Fruit fly (Drosophila melanogaster) whole organism, embryonic: Measurements from ENCODE around the gene Cpr78Cb.

ENCODE experiments used
- ATbp ChIP-seq: fragments of 200-800 bp; sonication (Bioruptor generic); optimal IDR thresholded peaks from 2 replicates; lab custom pipeline; 2017; ENCODE audit warnings: missing biosample characterization, mild to moderate bottlenecking, missing genetic modification characterization, missing genetic modification reagents
- Antp ChIP-seq: fragments of 200-800 bp; sonication (Bioruptor generic); optimal IDR thresholded peaks from 3 replicates; lab custom pipeline; 2016; ENCODE audit warnings: missing biosample characterization, missing genetic modification characterization
- Bdp1 ChIP-seq: fragments of 200-800 bp; sonication (Bioruptor generic); optimal IDR thresholded peaks from 3 replicates; lab custom pipeline; 2016; ENCODE audit warnings: missing biosample characterization, missing genetic modification characterization
- Bteb2 ChIP-seq: fragments of 200-800 bp; sonication (Bioruptor generic); optimal IDR thresholded peaks from 2 replicates; lab custom pipeline; 2016; ENCODE audit warnings: missing biosample characterization, missing genetic modification characterization
- CG1024 ChIP-seq: fragments of 200-800 bp; sonication (Bioruptor generic); IDR thresholded peaks from 2 replicates; pipeline ENCODE4 v1.3.6; 2022; ENCODE audit warnings: missing biosample characterization, missing genetic modification characterization
- CG10274 ChIP-seq: fragments of 200-800 bp; sonication (Bioruptor generic); optimal IDR thresholded peaks from 3 replicates; lab custom pipeline; 2017; ENCODE audit warnings: missing biosample characterization, mild to moderate bottlenecking, missing genetic modification characterization
- CG13296 ChIP-seq: fragments of 200-800 bp; sonication (Bioruptor generic); optimal IDR thresholded peaks from 3 replicates; lab custom pipeline; 2018; ENCODE audit warnings: missing biosample characterization, mild to moderate bottlenecking, missing genetic modification characterization
- CG14441 ChIP-seq: fragments of 200-800 bp; sonication (Bioruptor generic); IDR thresholded peaks from 2 replicates; pipeline ENCODE4 v1.3.6; 2022; ENCODE audit warnings: missing biosample characterization, missing genetic modification characterization
- CG14965 ChIP-seq: fragments of 200-800 bp; sonication (Bioruptor generic); optimal IDR thresholded peaks from 2 replicates; lab custom pipeline; 2016; ENCODE audit warnings: missing biosample characterization, missing genetic modification characterization, borderline replicate concordance
- CG15479 ChIP-seq: fragments of 200-800 bp; sonication (Bioruptor generic); optimal IDR thresholded peaks from 3 replicates; lab custom pipeline; 2019; ENCODE audit warnings: missing biosample characterization, mild to moderate bottlenecking, missing genetic modification characterization, moderate library complexity
- CG16779 ChIP-seq: fragments of 200-800 bp; sonication (Bioruptor generic); IDR thresholded peaks from 2 replicates; pipeline ENCODE4 v1.3.6; 2022; ENCODE audit warnings: missing biosample characterization, missing genetic modification characterization
- CG17912 ChIP-seq: fragments of 200-800 bp; sonication (Bioruptor generic); optimal IDR thresholded peaks from 2 replicates; lab custom pipeline; 2018; ENCODE audit warnings: missing biosample characterization, mild to moderate bottlenecking, missing genetic modification characterization
- CG18599 ChIP-seq: fragments of 200-800 bp; sonication (Bioruptor generic); optimal IDR thresholded peaks from 3 replicates; lab custom pipeline; 2017; ENCODE audit warnings: missing biosample characterization, missing genetic modification characterization, mild to moderate bottlenecking, moderate library complexity, missing genetic modification reagents
- CG18619 ChIP-seq: fragments of 200-800 bp; sonication (Bioruptor generic); optimal IDR thresholded peaks from 3 replicates; lab custom pipeline; 2017; ENCODE audit warnings: missing biosample characterization, mild to moderate bottlenecking, missing genetic modification characterization
- CG2875 ChIP-seq: fragments of 200-800 bp; sonication (Bioruptor generic); optimal IDR thresholded peaks from 2 replicates; lab custom pipeline; 2017; ENCODE audit warnings: missing biosample characterization, mild to moderate bottlenecking, missing genetic modification characterization, missing genetic modification reagents
- CG32767 ChIP-seq: fragments of 200-800 bp; sonication (Bioruptor generic); IDR thresholded peaks from 2 replicates; pipeline ENCODE4 v1.3.6; 2022; ENCODE audit warnings: missing biosample characterization, missing genetic modification characterization
- CG4707 ChIP-seq: fragments of 200-800 bp; sonication (Bioruptor generic); optimal IDR thresholded peaks from 2 replicates; lab custom pipeline; 2018; ENCODE audit warnings: missing biosample characterization, mild to moderate bottlenecking, missing genetic modification characterization, moderate library complexity
- CG4820 ChIP-seq: fragments of 200-800 bp; sonication (Bioruptor generic); optimal IDR thresholded peaks from 3 replicates; lab custom pipeline; 2016; ENCODE audit warnings: missing biosample characterization, missing genetic modification characterization
- CG6175 ChIP-seq: fragments of 200-800 bp; sonication (Bioruptor generic); IDR thresholded peaks from 3 replicates; pipeline ENCODE4 v1.3.6; 2022; ENCODE audit warnings: missing biosample characterization, missing genetic modification characterization
- CG6272 ChIP-seq: fragments of 200-800 bp; sonication (Bioruptor generic); IDR thresholded peaks from 2 replicates; pipeline ENCODE4 v1.3.6; 2022; ENCODE audit warnings: missing biosample characterization, missing genetic modification characterization
- CG7556 ChIP-seq: fragments of 200-800 bp; sonication (Bioruptor generic); optimal IDR thresholded peaks from 2 replicates; lab custom pipeline; 2017; ENCODE audit warnings: missing biosample characterization, mild to moderate bottlenecking, missing genetic modification characterization
- CG7786 ChIP-seq: fragments of 200-800 bp; sonication (Bioruptor generic); optimal IDR thresholded peaks from 2 replicates; lab custom pipeline; 2016; ENCODE audit warnings: missing biosample characterization, missing genetic modification characterization
- Dip3 ChIP-seq: fragments of 200-800 bp; sonication (Bioruptor generic); optimal IDR thresholded peaks from 3 replicates; lab custom pipeline; 2016; ENCODE audit warnings: missing biosample characterization, missing genetic modification characterization
- Ets65A ChIP-seq: fragments of 200-800 bp; sonication (Bioruptor generic); peaks from one replicate; lab custom pipeline; 2016; ENCODE audit warnings: missing biosample characterization, missing genetic modification characterization
- Fer2 ChIP-seq: fragments of 200-800 bp; sonication (Bioruptor generic); optimal IDR thresholded peaks from 2 replicates; lab custom pipeline; 2018; ENCODE audit warnings: missing biosample characterization, mild to moderate bottlenecking, missing genetic modification characterization, moderate library complexity
- HHEX ChIP-seq: fragments of 200-800 bp; sonication (Bioruptor generic); optimal IDR thresholded peaks from 3 replicates; lab custom pipeline; 2017; ENCODE audit warnings: missing biosample characterization, mild to moderate bottlenecking, missing genetic modification characterization, missing genetic modification reagents
- MESR4 ChIP-seq: fragments of 200-800 bp; sonication (Bioruptor generic); optimal IDR thresholded peaks from 2 replicates; lab custom pipeline; 2018; ENCODE audit warnings: missing biosample characterization, mild to moderate bottlenecking, missing genetic modification characterization, moderate library complexity
- Mrtf ChIP-seq: fragments of 200-800 bp; sonication (Bioruptor generic); IDR thresholded peaks from 3 replicates; pipeline ENCODE4 v1.3.6; 2022; ENCODE audit warnings: missing biosample characterization, missing genetic modification characterization
- Myb ChIP-seq: fragments of 200-800 bp; sonication (Bioruptor generic); optimal IDR thresholded peaks from 2 replicates; lab custom pipeline; 2016; ENCODE audit warnings: missing biosample characterization, missing genetic modification characterization
- Opbp ChIP-seq: fragments of 200-800 bp; sonication (Bioruptor generic); IDR thresholded peaks from 3 replicates; pipeline ENCODE4 v1.3.6; 2022; ENCODE audit warnings: missing biosample characterization, missing genetic modification characterization; ENCODE audit not compliant: partially characterized antibody
- Pdp1 ChIP-seq, 2 experiments: fragments of 200-800 bp; sonication (Bioruptor generic); optimal IDR thresholded peaks; 3 replicates each; lab custom pipeline; 2016; ENCODE audit warnings: missing biosample characterization in 2 of 2, missing genetic modification characterization in 2 of 2, mild to moderate bottlenecking in 1 of 2, moderate library complexity in 1 of 2
- Ravus ChIP-seq: fragments of 200-800 bp; sonication (Bioruptor generic); IDR thresholded peaks from 2 replicates; pipeline ENCODE4 v1.3.6; 2022; ENCODE audit warnings: missing biosample characterization, missing genetic modification characterization
- abd-A ChIP-seq: fragments of 200-800 bp; sonication (Bioruptor generic); optimal IDR thresholded peaks from 3 replicates; lab custom pipeline; 2019; ENCODE audit warnings: missing biosample characterization, mild to moderate bottlenecking, missing genetic modification characterization, moderate library complexity
- az2 ChIP-seq: fragments of 200-800 bp; sonication (Bioruptor generic); optimal IDR thresholded peaks from 3 replicates; lab custom pipeline; 2016; ENCODE audit warnings: missing biosample characterization, missing genetic modification characterization
- bowl ChIP-seq: fragments of 200-800 bp; sonication (Bioruptor generic); IDR thresholded peaks from 2 replicates; pipeline ENCODE4 v1.3.6; 2022; ENCODE audit warnings: missing biosample characterization, missing genetic modification characterization
- chif ChIP-seq, 2 experiments: fragments of 200-800 bp; sonication (Bioruptor generic); optimal IDR thresholded peaks; 3 replicates each; lab custom pipeline; 2016; ENCODE audit warnings: missing biosample characterization in 2 of 2, missing genetic modification characterization in 2 of 2
- dysf ChIP-seq: fragments of 200-800 bp; sonication (Bioruptor generic); IDR thresholded peaks from 3 replicates; pipeline ENCODE4 v1.3.6; 2022; ENCODE audit warnings: missing biosample characterization, missing genetic modification characterization
- fu2 ChIP-seq: fragments of 200-800 bp; sonication (Bioruptor generic); optimal IDR thresholded peaks from 2 replicates; lab custom pipeline; 2016; ENCODE audit warnings: missing biosample characterization, missing genetic modification characterization
- gsb ChIP-seq: fragments of 200-800 bp; sonication (Bioruptor generic); IDR thresholded peaks from 2 replicates; pipeline ENCODE4 v1.3.6; 2022; ENCODE audit warnings: missing biosample characterization, missing genetic modification characterization
- gsb-n ChIP-seq: fragments of 200-800 bp; sonication (Bioruptor generic); optimal IDR thresholded peaks from 3 replicates; lab custom pipeline; 2018; ENCODE audit warnings: missing biosample characterization, mild to moderate bottlenecking, missing genetic modification characterization
- inv ChIP-seq: fragments of 200-800 bp; sonication (Bioruptor generic); IDR thresholded peaks from 2 replicates; pipeline ENCODE4 v1.3.6; 2022; ENCODE audit warnings: missing biosample characterization, missing genetic modification characterization; ENCODE audit not compliant: partially characterized antibody
- jigr1 ChIP-seq: fragments of 200-800 bp; sonication (Bioruptor generic); IDR thresholded peaks from 3 replicates; pipeline ENCODE4 v1.3.6; 2022; ENCODE audit warnings: missing biosample characterization, missing genetic modification characterization
- lola ChIP-seq, 3 experiments: fragments of >200 bp in 2 of 3; fragments of 200-800 bp in 1 of 3; sonication (Bioruptor generic) in 1 of 3; optimal IDR thresholded peaks; 2 replicates each; lab custom pipeline; 2017 to 2019; ENCODE audit warnings: missing biosample characterization in 3 of 3, missing genetic modification characterization in 3 of 3, mild to moderate bottlenecking in 1 of 3, moderate library complexity in 1 of 3
- nmo ChIP-seq: fragments of 200-800 bp; sonication (Bioruptor generic); optimal IDR thresholded peaks from 2 replicates; lab custom pipeline; 2018; ENCODE audit warnings: missing biosample characterization, mild to moderate bottlenecking, missing genetic modification characterization, moderate library complexity
- sens-2 ChIP-seq: fragments of 200-800 bp; sonication (Bioruptor generic); IDR thresholded peaks from 2 replicates; pipeline ENCODE4 v1.3.6; 2022; ENCODE audit warnings: missing biosample characterization, missing genetic modification characterization
- seq ChIP-seq: fragments of 200-800 bp; sonication (Bioruptor generic); IDR thresholded peaks from 2 replicates; pipeline ENCODE4 v1.3.6; 2022; ENCODE audit warnings: missing biosample characterization, missing genetic modification characterization
- slbo ChIP-seq: fragments of 200-800 bp; sonication (Bioruptor generic); IDR thresholded peaks from 2 replicates; pipeline ENCODE4 v1.3.6; 2022; ENCODE audit warnings: missing biosample characterization, missing genetic modification characterization
- trem ChIP-seq: fragments of 200-800 bp; optimal IDR thresholded peaks from 3 replicates; lab custom pipeline; 2019; ENCODE audit warnings: missing biosample characterization, mild to moderate bottlenecking, missing genetic modification characterization, moderate library complexity
- unc-4 ChIP-seq: fragments of 200-800 bp; sonication (Bioruptor generic); IDR thresholded peaks from 2 replicates; pipeline ENCODE4 v1.3.6; 2022; ENCODE audit warnings: missing biosample characterization, missing genetic modification characterization; ENCODE audit not compliant: partially characterized antibody

The Cpr78Cb gene

DNA sequence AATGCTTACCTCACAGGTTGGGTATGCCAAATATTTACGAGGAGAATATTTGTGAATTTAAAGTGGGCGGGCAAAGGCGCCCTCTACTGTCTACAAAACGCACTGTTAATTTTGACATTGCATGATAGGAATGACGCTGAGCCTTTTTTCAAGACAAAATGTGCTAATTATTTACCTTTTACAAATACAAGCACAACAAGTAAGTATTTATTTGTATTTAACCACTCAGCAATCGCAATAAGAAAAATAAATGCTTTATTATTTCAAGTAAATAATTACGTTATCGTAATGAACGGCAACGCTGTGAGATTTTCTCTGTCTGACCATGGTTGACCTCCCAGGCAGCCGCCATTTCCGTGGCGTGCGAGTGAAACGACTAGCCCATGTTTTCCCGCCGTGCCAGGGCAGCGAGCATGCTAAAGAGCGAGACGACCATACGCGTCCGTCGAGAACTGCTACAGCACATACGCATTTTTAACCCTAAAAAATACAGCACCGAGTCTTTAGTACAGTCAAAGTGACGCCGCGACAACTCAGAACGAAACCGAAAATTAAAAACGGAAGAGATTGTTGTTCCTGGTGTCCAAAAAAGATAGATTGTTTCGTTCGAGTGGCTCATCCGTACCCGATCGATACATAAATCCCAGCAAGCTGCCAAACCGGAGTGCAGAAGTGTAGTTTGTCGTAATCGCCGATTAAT, 8.5 kb upstream of the Cpr78Cb start, which contains the start of the genes CG12974 and pzg (continued):
- TF ChIP-seq trem (tag; lab: Kevin White, UChicago) (peak; percentile 71), Opbp (GFP tag; lab: Robert Waterston, UW) (peak; percentile 80), CG18619 (GFP tag; lab: Kevin White, UChicago) (peak; percentile 82), nmo (peak; percentile 94), Ets65A (GFP tag; lab: Kevin White, UChicago) (peak; percentile 99), Fer2 (tag; lab: Kevin White, UChicago) (peak; percentile 61), CG4707 (GFP tag; lab: Kevin White, UChicago) (peak; percentile 10), Dip3 (GFP tag; lab: Kevin White, UChicago) (peak; percentile 80), CG32767 (GFP tag; lab: Robert Waterston, UW) (peak; percentile 48; the same call in 1 of the 2 replicates), Bteb2 (GFP tag; lab: Kevin White, UChicago) (peak; percentile 62), CG6175 (GFP tag; lab: Robert Waterston, UW) (0 out of 3 replicates have a peak, but pooled peaks have one; percentile 6), seq (GFP tag; lab: Robert Waterston, UW) (peak; percentile 75), gsb (GFP tag; lab: Robert Waterston, UW) (peak; percentile 70), Pdp1 (GFP tag; optimal IDR thresholded peaks at IDR 0.05; lab: Kevin White, UChicago) (peak; percentile 61 to 72), MESR4 (peak; percentile 82), chif (GFP tag; optimal IDR thresholded peaks at IDR 0.05; lab: Kevin White, UChicago) (peak; percentile 71 to 84), sens-2 (GFP tag; lab: Robert Waterston, UW) (peak; percentile 30; the same call in 1 of the 2 replicates), CG14965 (GFP tag; lab: Kevin White, UChicago) (no peak), CG7556 (GFP tag; lab: Kevin White, UChicago) (peak; percentile 61), az2 (GFP tag; lab: Kevin White, UChicago) (peak; percentile 45), CG17912 (peak; percentile 75), CG13296 (GFP tag; lab: Kevin White, UChicago) (peak; percentile 50), CG6272 (peak; percentile 90), bowl (GFP tag; lab: Robert Waterston, UW) (no peak), jigr1 (peak; percentile 64; the same call in 1 of the 3 replicates), Mrtf (peak; percentile 81), Ravus (GFP tag; lab: Robert Waterston, UW) (peak; percentile 10; the same call in 1 of the 2 replicates), CG2875 (GFP tag; lab: Kevin White, UChicago) (peak; percentile 49), slbo (GFP tag; lab: Robert Waterston, UW) (peak; percentile 88), gsb-n (tag; lab: Kevin White, UChicago) (peak; percentile 54), CG14441 (GFP tag; lab: Robert Waterston, UW) (peak; percentile 70), ATbp (GFP tag; lab: Kevin White, UChicago) (peak; percentile 55), CG4820 (peak; percentile 77), CG10274 (peak; percentile 41), dysf (peak; percentile 93), Antp (GFP tag; lab: Kevin White, UChicago) (peak; percentile 55), fu2 (GFP tag; lab: Kevin White, UChicago) (peak; percentile 79), CG18599 (peak; percentile 69), CG7786 (peak; percentile 67), CG16779 (GFP tag; lab: Robert Waterston, UW) (no peak), unc-4 (GFP tag; lab: Robert Waterston, UW) (peak; percentile 52), CG1024 (GFP tag; lab: Robert Waterston, UW) (no peak), CG15479 (GFP tag; lab: Kevin White, UChicago) (peak; percentile 29), lola (GFP tag; optimal IDR thresholded peaks at IDR 0.05; lab: Kevin White, UChicago) (peak in 1 of 3 experiments; percentile 94), Myb (GFP tag; lab: Kevin White, UChicago) (peak; percentile 70), abd-A (tag; lab: Kevin White, UChicago) (peak; percentile 63), HHEX (GFP tag; lab: Kevin White, UChicago) (peak; percentile 44), Bdp1 (GFP tag; lab: Kevin White, UChicago) (peak; percentile 72), inv (GFP tag; lab: Robert Waterston, UW) (peak; percentile 85)
